Fruit fly (Drosophila melanogaster) whole organism: ENCODE results near the gene CG9497.

ENCODE experiments used
- CG8478 ChIP-seq: fragments of >200 bp; optimal IDR thresholded peaks from 2 replicates; lab custom pipeline; 2018; ENCODE audit warnings: inconsistent platforms
- Dll ChIP-seq: fragments of >200 bp; optimal IDR thresholded peaks from 2 replicates; lab custom pipeline; 2017
- EcR ChIP-seq, 2 experiments: fragments of >200 bp; optimal IDR thresholded peaks; 2 replicates each; lab custom pipeline; 2017; ENCODE audit warnings: missing biosample characterization in 2 of 2, missing genetic modification characterization in 2 of 2, missing genetic modification reagents in 2 of 2
- pan ChIP-seq: fragments of >200 bp; optimal IDR thresholded peaks from 2 replicates; lab custom pipeline; 2017
- psq ChIP-seq: fragments of >200 bp; optimal IDR thresholded peaks from 2 replicates; lab custom pipeline; 2017
- usp ChIP-seq: fragments of >200 bp; optimal IDR thresholded peaks from 2 replicates; lab custom pipeline; 2017; ENCODE audit warnings: missing biosample characterization, missing genetic modification characterization, mixed read lengths

CG9497 gene

DNA sequence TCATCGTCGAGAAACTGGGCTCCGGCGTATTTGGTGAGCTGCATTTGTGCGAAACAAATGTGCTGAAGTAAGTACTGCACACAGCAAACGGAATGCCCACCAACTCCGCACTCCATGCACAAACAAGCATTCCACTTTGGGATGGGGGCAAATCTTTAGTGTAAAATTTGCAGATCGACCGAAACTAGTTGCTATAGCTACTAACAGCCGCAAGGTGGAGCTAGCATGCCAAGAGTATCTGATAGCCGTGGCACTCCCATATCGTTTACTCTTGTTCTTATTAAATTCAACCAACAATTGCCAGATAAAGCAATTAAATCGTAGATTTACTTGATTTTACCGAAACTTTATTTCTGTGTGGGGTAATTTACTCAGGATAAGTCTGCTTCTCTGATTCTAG is 46.6 kb downstream of the CG9497 start:
- TF ChIP-seq usp (GFP tag; lab: Kevin White, UChicago) (no peak), psq (lab: Kevin White, UChicago) (no peak), Dll (lab: Kevin White, UChicago) (no peak), CG8478 (lab: Kevin White, UChicago) (no peak), EcR (GFP tag; optimal IDR thresholded peaks at IDR 0.05; lab: Kevin White, UChicago) (no peak), pan (no peak)
